Worm (Caenorhabditis elegans) whole organism, L4 larva: ENCODE results near the gene T04C10.3.

Experiments
- F26F4.8 ChIP-seq: fragments of 200-800 bp; sonication (Bioruptor generic); conservative IDR thresholded peaks from 2 replicates; pipeline ENCODE4 v1.3.6; 2022; ENCODE audit warnings: missing genetic modification characterization, missing compliant biosample characterization
- F49E8.2 ChIP-seq: sonication (generic microtip); optimal IDR thresholded peaks from 2 replicates; lab custom pipeline; 2016; ENCODE audit warnings: missing compliant biosample characterization, mild to moderate bottlenecking, missing genetic modification characterization, borderline replicate concordance
- T26A8.4 ChIP-seq: fragments of 200-800 bp; sonication (Bioruptor generic); IDR thresholded peaks from 2 replicates; pipeline ENCODE4 v1.3.6; 2022; ENCODE audit warnings: missing genetic modification characterization, missing compliant biosample characterization
- Y105C5A.15 ChIP-seq: fragments of 200-800 bp; sonication (Bioruptor generic); IDR thresholded peaks from 2 replicates; pipeline ENCODE4 v1.3.6; 2022; ENCODE audit warnings: missing genetic modification characterization, missing compliant biosample characterization
- ZK337.2 ChIP-seq: fragments of 200-800 bp; sonication (Bioruptor generic); IDR thresholded peaks from 2 replicates; pipeline ENCODE4 v1.3.6; 2022; ENCODE audit warnings: missing genetic modification reagents, missing genetic modification characterization, missing compliant biosample characterization
- aha-1 ChIP-seq: fragments of 150-350 bp; peaks from one replicate; lab custom pipeline; 2014; ENCODE audit warnings: missing biosample characterization, missing genetic modification characterization
- ama-1 ChIP-seq: fragments of 150-350 bp; optimal IDR thresholded peaks from 2 replicates; lab custom pipeline; 2014; ENCODE audit warnings: inconsistent platforms, mixed read lengths
- attf-4 ChIP-seq: sonication (generic microtip); optimal IDR thresholded peaks from 3 replicates; lab custom pipeline; 2017; ENCODE audit warnings: missing biosample characterization, missing genetic modification characterization
- ceh-62 ChIP-seq: sonication (generic microtip); optimal IDR thresholded peaks from 2 replicates; lab custom pipeline; 2017; ENCODE audit warnings: missing biosample characterization, missing genetic modification characterization
- cey-2 ChIP-seq: sonication (generic microtip); optimal IDR thresholded peaks from 3 replicates; lab custom pipeline; 2017; ENCODE audit warnings: missing genetic modification characterization, mild to moderate bottlenecking, missing compliant biosample characterization, antibody characterized with exemption, borderline replicate concordance; ENCODE audit not compliant: insufficient read depth
- daf-16 ChIP-seq, 3 experiments: sonication (generic microtip); optimal IDR thresholded peaks; 2 replicates each; lab custom pipeline; 2016 to 2017; ENCODE audit warnings: missing genetic modification characterization in 3 of 3, missing genetic modification reagents in 3 of 3, mild to moderate bottlenecking in 2 of 3, missing compliant biosample characterization in 2 of 3, missing biosample characterization in 1 of 3, moderate library complexity in 1 of 3
- daf-8 ChIP-seq: fragments of 200-800 bp; sonication (Bioruptor generic); IDR thresholded peaks from 2 replicates; pipeline ENCODE4 v1.3.6; 2022; ENCODE audit warnings: missing genetic modification characterization, missing compliant biosample characterization
- dmd-6 ChIP-seq: fragments of 200-800 bp; sonication (Bioruptor generic); IDR thresholded peaks from 2 replicates; pipeline ENCODE4 v1.3.6; 2022; ENCODE audit warnings: missing genetic modification reagents, missing genetic modification characterization, missing compliant biosample characterization
- dmd-9 ChIP-seq: fragments of 200-800 bp; sonication (Bioruptor generic); IDR thresholded peaks from 2 replicates; pipeline ENCODE4 v1.3.6; 2022; ENCODE audit warnings: missing genetic modification reagents, missing genetic modification characterization, missing compliant biosample characterization
- dpl-1 ChIP-seq: fragments of 150-350 bp; optimal IDR thresholded peaks from 2 replicates; lab custom pipeline; 2014; ENCODE audit warnings: missing biosample characterization, missing genetic modification reagents, missing genetic modification characterization
- egl-43 ChIP-seq: fragments of 200-800 bp; sonication (Bioruptor generic); IDR thresholded peaks from 2 replicates; pipeline ENCODE4 v1.3.6; 2022; ENCODE audit warnings: missing genetic modification reagents, missing genetic modification characterization, missing compliant biosample characterization
- gei-8 ChIP-seq: fragments of 200-800 bp; sonication (Bioruptor generic); optimal IDR thresholded peaks from 2 replicates; lab custom pipeline; 2018; ENCODE audit warnings: mild to moderate bottlenecking, missing genetic modification characterization, missing compliant biosample characterization
- hlh-30 ChIP-seq: sonication (generic microtip); optimal IDR thresholded peaks from 2 replicates; lab custom pipeline; 2017; ENCODE audit warnings: antibody characterized with exemption, mild to moderate bottlenecking, missing genetic modification characterization, missing compliant biosample characterization; ENCODE audit not compliant: insufficient read depth
- lim-7 ChIP-seq: fragments of 200-800 bp; sonication (Bioruptor generic); IDR thresholded peaks from 2 replicates; pipeline ENCODE4 v1.3.6; 2022; ENCODE audit warnings: missing genetic modification characterization, missing compliant biosample characterization
- lin-1 ChIP-seq: fragments of 200-800 bp; sonication (Bioruptor generic); IDR thresholded peaks from 2 replicates; pipeline ENCODE4 v1.3.6; 2022; ENCODE audit warnings: missing genetic modification reagents, missing genetic modification characterization, missing compliant biosample characterization
- lin-29 ChIP-seq: fragments of 200-800 bp; sonication (Bioruptor generic); IDR thresholded peaks from 2 replicates; pipeline ENCODE4 v1.3.6; 2022; ENCODE audit warnings: missing genetic modification reagents, missing genetic modification characterization, missing compliant biosample characterization
- lin-39 ChIP-seq: fragments of 150-350 bp; optimal IDR thresholded peaks from 2 replicates; lab custom pipeline; 2014; ENCODE audit warnings: missing biosample characterization, missing genetic modification reagents, missing genetic modification characterization
- lsy-2 ChIP-seq, 2 experiments: fragments of 150-350 bp in 1 of 2; sonication (generic microtip) in 1 of 2; optimal IDR thresholded peaks; 2 replicates each; lab custom pipeline; 2014 to 2017; ENCODE audit warnings: missing biosample characterization in 2 of 2, missing genetic modification characterization in 2 of 2
- mdt-29 ChIP-seq: fragments of 200-800 bp; sonication (Bioruptor generic); IDR thresholded peaks from 2 replicates; pipeline ENCODE4 v1.3.6; 2022; ENCODE audit warnings: missing genetic modification reagents, missing genetic modification characterization, missing compliant biosample characterization
- mep-1 ChIP-seq: fragments of 150-350 bp; sonication (generic microtip); optimal IDR thresholded peaks from 3 replicates; lab custom pipeline; 2014; ENCODE audit warnings: missing biosample characterization, missing genetic modification characterization
- mes-2 ChIP-seq: sonication (generic microtip); optimal IDR thresholded peaks from 2 replicates; lab custom pipeline; 2016; ENCODE audit warnings: missing genotype, mild to moderate bottlenecking, missing genetic modification characterization, missing compliant biosample characterization; ENCODE audit not compliant: poor library complexity, severe bottlenecking
- mxl-2 ChIP-seq: fragments of 200-800 bp; sonication (Bioruptor generic); conservative IDR thresholded peaks from 2 replicates; pipeline ENCODE4 v1.3.6; 2022; ENCODE audit warnings: missing genetic modification reagents, missing genetic modification characterization, missing compliant biosample characterization
- nhr-10 ChIP-seq: fragments of 150-350 bp; optimal IDR thresholded peaks from 2 replicates; lab custom pipeline; 2014; ENCODE audit warnings: missing biosample characterization, missing genetic modification characterization
- nhr-11 ChIP-seq: fragments of 150-350 bp; optimal IDR thresholded peaks from 2 replicates; lab custom pipeline; 2014; ENCODE audit warnings: missing biosample characterization, missing genetic modification characterization
- nhr-237 ChIP-seq: sonication (generic microtip); optimal IDR thresholded peaks from 2 replicates; lab custom pipeline; 2017; ENCODE audit warnings: missing biosample characterization, missing genetic modification characterization
- nhr-25 ChIP-seq: sonication (generic microtip); optimal IDR thresholded peaks from 2 replicates; lab custom pipeline; 2017; ENCODE audit warnings: missing genetic modification characterization, mild to moderate bottlenecking, missing compliant biosample characterization, antibody characterized with exemption, moderate library complexity, borderline replicate concordance; ENCODE audit not compliant: insufficient read depth
- nhr-41 ChIP-seq: fragments of 200-800 bp; sonication (Bioruptor generic); IDR thresholded peaks from 2 replicates; pipeline ENCODE4 v1.3.6; 2022; ENCODE audit warnings: missing genetic modification reagents, missing genetic modification characterization, missing compliant biosample characterization
- nhr-42 ChIP-seq: fragments of 200-800 bp; sonication (Bioruptor generic); IDR thresholded peaks from 2 replicates; pipeline ENCODE4 v1.3.6; 2022; ENCODE audit warnings: missing genetic modification characterization, missing compliant biosample characterization
- pha-4 ChIP-seq, 2 experiments: fragments of 150-350 bp in 1 of 2; fragments of 200-800 bp in 1 of 2; sonication (Bioruptor generic) in 1 of 2; IDR thresholded peaks in 1 of 2; optimal IDR thresholded peaks in 1 of 2; 2 replicates each; pipeline versions ENCODE4 v1.3.6 to Lab custom; 2014 to 2022; ENCODE audit warnings: missing genetic modification characterization in 2 of 2, missing genetic modification reagents in 2 of 2, missing biosample characterization in 1 of 2, missing compliant biosample characterization in 1 of 2
- pqm-1 ChIP-seq: sonication (generic microtip); optimal IDR thresholded peaks from 2 replicates; lab custom pipeline; 2017; ENCODE audit warnings: missing biosample characterization, missing genetic modification characterization
- rbr-2 ChIP-seq: sonication (generic microtip); optimal IDR thresholded peaks from 2 replicates; lab custom pipeline; 2016; ENCODE audit warnings: missing genotype, missing genetic modification characterization, missing compliant biosample characterization
- sdz-12 ChIP-seq: fragments of 200-800 bp; sonication (Bioruptor generic); optimal IDR thresholded peaks from 2 replicates; lab custom pipeline; 2018; ENCODE audit warnings: mild to moderate bottlenecking, missing genetic modification characterization, missing compliant biosample characterization
- skn-1 ChIP-seq: fragments of 150-350 bp; optimal IDR thresholded peaks from 2 replicates; lab custom pipeline; 2014; ENCODE audit warnings: missing biosample characterization, missing genetic modification characterization
- snpc-4 ChIP-seq: fragments of 150-350 bp; optimal IDR thresholded peaks from 2 replicates; lab custom pipeline; 2014; ENCODE audit warnings: missing biosample characterization, missing genetic modification characterization
- spr-3 ChIP-seq: fragments of 200-800 bp; sonication (Bioruptor generic); optimal IDR thresholded peaks from 2 replicates; lab custom pipeline; 2018; ENCODE audit warnings: mild to moderate bottlenecking, missing genetic modification characterization, missing compliant biosample characterization
- tag-97 ChIP-seq: fragments of 200-800 bp; sonication (Bioruptor generic); IDR thresholded peaks from 2 replicates; pipeline ENCODE4 v1.3.6; 2022; ENCODE audit warnings: missing genetic modification characterization, missing compliant biosample characterization
- unc-62 ChIP-seq, 3 experiments: fragments of 150-350 bp in 1 of 3; sonication (generic microtip); optimal IDR thresholded peaks in 2 of 3; peaks in 1 of 3; 1 replicate in 1 of 3; 2 replicates in 2 of 3; lab custom pipeline; 2014 to 2017; ENCODE audit warnings: missing biosample characterization in 3 of 3, missing genetic modification characterization in 3 of 3, missing genetic modification reagents in 3 of 3, missing genotype in 1 of 3
- zag-1 ChIP-seq: fragments of 150-350 bp; optimal IDR thresholded peaks from 2 replicates; lab custom pipeline; 2014; ENCODE audit warnings: missing biosample characterization, missing genetic modification characterization
- zfp-3 ChIP-seq: fragments of 200-800 bp; sonication (Bioruptor generic); conservative IDR thresholded peaks from 2 replicates; pipeline ENCODE4 v1.3.6; 2022; ENCODE audit warnings: missing genetic modification reagents, missing genetic modification characterization, missing compliant biosample characterization
- ztf-11 ChIP-seq: fragments of 150-350 bp; optimal IDR thresholded peaks from 2 replicates; lab custom pipeline; 2014; ENCODE audit warnings: missing biosample characterization, missing genetic modification characterization

Gene T04C10.3

DNA sequence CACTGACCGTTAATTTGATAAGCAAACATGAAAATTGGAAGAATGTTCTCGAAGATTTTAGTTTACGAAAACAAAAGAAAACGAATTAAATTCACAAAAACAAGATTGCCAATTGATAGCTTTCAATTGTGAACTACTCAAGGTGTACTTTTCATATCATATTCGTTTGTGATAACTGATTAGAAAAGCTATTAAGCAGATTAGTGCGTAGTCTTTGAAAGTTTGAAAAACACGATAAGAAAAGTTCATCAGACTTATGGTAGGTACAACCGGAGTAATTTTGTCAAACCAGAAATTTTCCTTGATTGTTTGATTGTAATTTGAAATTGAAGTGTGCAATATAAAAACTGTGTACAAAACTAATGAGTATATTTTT, 24.6 kb upstream of the T04C10.3 start (continued):
- no peak for TF ChIP-seq lin-1 (GFP tag; lab: Robert Waterston, UW)
- TF ChIP-seq dpl-1 (GFP tag; lab: Kevin White, UChicago) = no peak
- no peak for TF ChIP-seq lin-29 (GFP tag; lab: Robert Waterston, UW)
- TF ChIP-seq pha-4 (GFP tag; IDR thresholded peaks at IDR 0.05; lab: Robert Waterston, UW) = no peak
- TF ChIP-seq pha-4 (tag; optimal IDR thresholded peaks at IDR 0.05; lab: Kevin White, UChicago) = no peak
- peak; percentile 19; the same call in 1 of the 2 replicates for TF ChIP-seq dmd-6 (GFP tag; lab: Robert Waterston, UW)
- TF ChIP-seq zag-1 (tag; lab: Kevin White, UChicago) = no peak
- no peak for TF ChIP-seq Y105C5A.15
- TF ChIP-seq lim-7 (GFP tag; lab: Robert Waterston, UW) = no peak
- no peak for TF ChIP-seq lin-39
- no peak for TF ChIP-seq mdt-29 (GFP tag; lab: Robert Waterston, UW)

DNA sequence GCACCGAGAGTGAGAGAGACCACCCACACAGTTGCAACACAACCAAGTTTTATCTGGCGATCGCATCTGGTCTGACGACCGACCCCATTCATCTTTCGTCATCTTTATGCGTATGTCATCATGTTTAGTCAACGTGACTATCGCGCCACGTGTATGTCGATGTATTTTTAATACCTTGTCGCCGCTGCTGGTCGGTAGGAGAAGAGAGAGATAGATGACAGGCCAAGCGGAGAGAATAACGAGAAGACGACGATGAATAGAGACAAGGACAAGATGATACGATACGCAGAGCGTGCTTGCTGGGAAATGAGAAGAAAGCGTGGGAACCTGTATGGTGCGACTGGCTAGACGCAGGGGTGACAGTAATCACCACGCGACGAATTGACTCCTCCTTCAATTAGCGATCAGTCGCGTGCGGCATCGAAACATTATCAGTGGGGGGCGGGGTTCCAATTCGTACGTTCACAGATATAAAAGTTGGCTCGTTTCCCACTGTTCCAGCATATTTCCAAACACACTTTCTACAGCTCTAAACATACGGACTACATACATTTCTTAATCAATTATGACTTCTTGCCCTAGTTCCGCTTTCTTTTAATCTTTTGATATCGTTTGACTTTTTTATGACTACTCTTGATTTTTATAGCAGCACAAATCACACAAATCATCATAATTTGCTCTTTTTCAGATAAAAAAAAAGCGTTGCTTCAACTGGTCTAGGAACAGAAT, 21.7 kb upstream of the T04C10.3 start, which contains the start of gene tatn-1:
Gene tatn-1, plus strand, starts transcription at position 689 of the 729 bp plus-strand sequence.
- peak; percentile 99 for TF ChIP-seq aha-1 (tag; lab: Kevin White, UChicago)
- peak; percentile 36 for TF ChIP-seq ama-1 (lab: Kevin White, UChicago)
- TF ChIP-seq daf-8 = no peak
- peak; percentile 52 for TF ChIP-seq lin-1 (GFP tag; lab: Robert Waterston, UW)
- TF ChIP-seq nhr-41 (GFP tag; lab: Robert Waterston, UW) = peak; percentile 24; the same call in 1 of the 2 replicates
- no peak for TF ChIP-seq tag-97
- no peak for TF ChIP-seq ZK337.2 (GFP tag; lab: Robert Waterston, UW)
- peak; percentile 84 for TF ChIP-seq cey-2 (tag; lab: Kevin White, UChicago)
- TF ChIP-seq sdz-12 (GFP tag; lab: Kevin White, UChicago) = no peak
- TF ChIP-seq ztf-11 = no peak
- peak; percentile 65 for TF ChIP-seq T26A8.4 (GFP tag; lab: Robert Waterston, UW)
- peak; percentile 81 for TF ChIP-seq nhr-10 (tag; lab: Kevin White, UChicago)
- peak; percentile 43 to 58 for TF ChIP-seq lsy-2 (tag; optimal IDR thresholded peaks at IDR 0.05; lab: Kevin White, UChicago)
- TF ChIP-seq nhr-42 (GFP tag; lab: Robert Waterston, UW) = peak; percentile 12; the same call in 1 of the 2 replicates
- no peak for TF ChIP-seq dmd-9 (GFP tag; lab: Robert Waterston, UW)
- peak; percentile 40 for TF ChIP-seq mep-1 (tag; lab: Kevin White, UChicago)
- no peak for TF ChIP-seq ceh-62 (tag; lab: Kevin White, UChicago)
- TF ChIP-seq Y105C5A.15 = no peak
- TF ChIP-seq nhr-25 (tag; lab: Kevin White, UChicago) = peak; percentile 61
- 0 out of 2 replicates have a peak, but pooled peaks have one; percentile 3 for TF ChIP-seq mxl-2
- TF ChIP-seq mes-2 (tag; lab: Kevin White, UChicago) = no peak
- TF ChIP-seq daf-16 (GFP tag; optimal IDR thresholded peaks at IDR 0.05; lab: Kevin White, UChicago) = peak in 1 of 2 experiments; percentile 56
- peak; percentile 81 for TF ChIP-seq daf-16 (tag; optimal IDR thresholded peaks at IDR 0.05; lab: Kevin White, UChicago)
- peak; percentile 47 for TF ChIP-seq rbr-2
- peak; percentile 59 to 100 for TF ChIP-seq unc-62 (GFP tag; optimal IDR thresholded peaks at IDR 0.05 in 1 of 2; lab: Kevin White, UChicago)
- no peak for TF ChIP-seq unc-62 (tag; optimal IDR thresholded peaks at IDR 0.05; lab: Kevin White, UChicago)
- no peak for TF ChIP-seq zag-1 (tag; lab: Kevin White, UChicago)
- 0 out of 2 replicates have a peak, but pooled peaks have one; percentile 11 for TF ChIP-seq egl-43 (GFP tag; lab: Robert Waterston, UW)
- TF ChIP-seq zfp-3 (GFP tag; lab: Robert Waterston, UW) = no peak
- TF ChIP-seq snpc-4 (tag; lab: Kevin White, UChicago) = no peak
- peak; percentile 90 for TF ChIP-seq hlh-30 (tag; lab: Kevin White, UChicago)
- TF ChIP-seq spr-3 = no peak
- no peak for TF ChIP-seq nhr-11 (tag; lab: Kevin White, UChicago)
- TF ChIP-seq skn-1 (tag; lab: Kevin White, UChicago) = no peak
- TF ChIP-seq nhr-237 (tag; lab: Kevin White, UChicago) = no peak
- no peak for TF ChIP-seq F49E8.2
- TF ChIP-seq gei-8 (GFP tag; lab: Kevin White, UChicago) = peak; percentile 80
- TF ChIP-seq lin-29 (GFP tag; lab: Robert Waterston, UW) = no peak
- TF ChIP-seq pqm-1 (tag; lab: Kevin White, UChicago) = peak; percentile 51
- TF ChIP-seq attf-4 (tag; lab: Kevin White, UChicago) = no peak
- no peak for TF ChIP-seq dpl-1 (GFP tag; lab: Kevin White, UChicago)
- no peak for TF ChIP-seq F26F4.8 (GFP tag; lab: Robert Waterston, UW)
